Fruit fly (Drosophila melanogaster): ENCODE measurements around the gene Uggt.

Uggt gene

DNA sequence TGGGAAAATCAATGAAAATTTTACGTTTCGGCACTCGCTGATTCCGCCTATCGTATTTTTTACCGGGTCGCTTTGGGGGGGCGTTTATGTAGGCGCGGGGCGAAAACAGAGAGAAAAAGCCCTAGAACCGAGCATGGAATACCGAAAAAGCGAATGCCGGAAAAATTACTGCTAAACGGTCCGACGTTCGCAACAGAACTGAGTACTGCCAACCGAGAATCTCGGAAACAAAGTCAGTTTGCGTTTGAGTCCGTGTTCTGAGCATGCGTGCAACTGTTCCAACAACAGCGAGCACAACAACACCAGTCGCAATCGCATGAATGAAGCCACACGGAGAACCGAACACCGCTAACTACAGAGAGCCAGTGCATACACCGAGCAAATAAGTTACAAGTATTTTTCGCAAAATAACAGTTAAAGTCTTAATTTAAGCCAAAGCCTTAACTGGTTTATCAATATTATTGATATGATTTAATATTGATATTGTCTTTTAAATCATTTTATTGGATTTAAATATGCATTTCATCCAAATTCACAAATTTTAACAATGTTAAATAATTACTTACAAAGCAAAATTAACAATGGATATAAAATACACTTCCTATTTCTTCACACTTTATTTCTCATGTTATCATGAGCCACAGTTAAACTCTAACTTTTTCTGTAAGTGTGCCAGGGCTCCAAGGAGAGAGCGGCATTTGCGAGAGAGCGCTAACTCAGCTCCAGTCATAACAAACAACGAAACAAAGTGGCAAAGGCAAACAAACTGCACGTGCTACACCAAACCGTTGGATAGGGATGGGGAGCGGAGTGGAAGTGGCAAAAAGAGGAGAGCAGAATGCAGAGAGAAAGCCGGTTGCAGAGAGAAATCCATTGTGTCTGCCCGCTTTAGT is 18.0 kb downstream of the Uggt start, which contains the start of gene CG3961 (continued):
- TF ChIP-seq Hr39 (GFP tag; optimal IDR thresholded peaks at IDR 0.05), result peak; percentile 94
- peak; percentile 99 for TF ChIP-seq CG3032 (tag; optimal IDR thresholded peaks at IDR 0.05)
- peak; percentile 89 for TF ChIP-seq eg (GFP tag; IDR thresholded peaks at IDR 0.05)
- peak; percentile 98 for TF ChIP-seq pdm3 (GFP tag; optimal IDR thresholded peaks at IDR 0.05)
- peak; percentile 98 for TF ChIP-seq CG11762 (GFP tag; optimal IDR thresholded peaks at IDR 0.05; ENCODE audit: insufficient read depth)
- peak; percentile 98 for TF ChIP-seq CG10669 (GFP tag; optimal IDR thresholded peaks at IDR 0.05)
- TF ChIP-seq CG11902 (GFP tag; optimal IDR thresholded peaks at IDR 0.05), result peak; percentile 93
- TF ChIP-seq CG6276 (GFP tag; optimal IDR thresholded peaks at IDR 0.05), result peak; percentile 98
- peak; percentile 94 for TF ChIP-seq CG6854 (GFP tag; optimal IDR thresholded peaks at IDR 0.05)
- peak; percentile 98 for TF ChIP-seq Lpt (GFP tag; optimal IDR thresholded peaks at IDR 0.05)
- peak; percentile 99 for TF ChIP-seq CG8119 (GFP tag; IDR thresholded peaks at IDR 0.05)
- peak; percentile 99 for TF ChIP-seq spab (GFP tag; optimal IDR thresholded peaks at IDR 0.05)
- peak; percentile 98 for TF ChIP-seq achi (GFP tag; optimal IDR thresholded peaks at IDR 0.05)
- TF ChIP-seq CG4318 (GFP tag; optimal IDR thresholded peaks at IDR 0.05), result peak; percentile 98
- peak; percentile 99 for TF ChIP-seq Ets96B (tag; optimal IDR thresholded peaks at IDR 0.05)
- peak; percentile 100 for TF ChIP-seq CG32006 (GFP tag; optimal IDR thresholded peaks at IDR 0.05)
- peak; percentile 92; the same call in 1 of the 2 replicates for TF ChIP-seq CG11294 (GFP tag; IDR thresholded peaks at IDR 0.05)
- TF ChIP-seq lz (GFP tag; optimal IDR thresholded peaks at IDR 0.05), result peak; percentile 98
- TF ChIP-seq cyc (GFP tag; optimal IDR thresholded peaks at IDR 0.05), result peak; percentile 96
- no peak for TF ChIP-seq Hr38 (GFP tag; optimal IDR thresholded peaks at IDR 0.05)
- TF ChIP-seq fd59A (GFP tag; optimal IDR thresholded peaks at IDR 0.05), result peak; percentile 99

DNA sequence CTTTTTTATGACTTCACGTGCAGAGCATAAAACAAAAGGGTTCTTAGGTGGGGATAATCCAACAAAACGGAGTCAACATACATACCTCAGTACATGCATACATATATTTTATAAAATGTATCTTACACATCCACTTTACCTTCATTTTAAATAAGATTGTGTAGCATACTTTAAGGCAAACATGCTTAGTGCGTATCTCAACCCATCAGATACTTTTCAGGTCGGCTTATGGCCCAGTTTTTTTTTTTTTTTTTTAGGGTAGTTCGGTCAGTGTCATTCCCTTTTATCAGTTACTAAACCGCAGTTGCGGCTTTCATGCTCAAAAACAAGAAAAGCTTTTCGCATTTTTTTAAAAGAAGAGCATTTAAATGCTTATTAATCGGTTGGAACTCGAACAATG is 19.4 kb downstream of the Uggt start, which contains the start of gene NijB:
Gene NijB, plus strand, starts transcription at position 398 of the 400 bp plus-strand sequence.
- no peak for TF ChIP-seq Gug (GFP tag; IDR thresholded peaks at IDR 0.05)
- TF ChIP-seq OdsH (GFP tag; optimal IDR thresholded peaks at IDR 0.05), result peak; percentile 7
- TF ChIP-seq Eip75B (GFP tag; optimal IDR thresholded peaks at IDR 0.05), result peak; percentile 88
- no peak for TF ChIP-seq Ets96B (tag; optimal IDR thresholded peaks at IDR 0.05)
- TF ChIP-seq CG6808 (GFP tag; optimal IDR thresholded peaks at IDR 0.05), result no peak
- peak in 1 of 2 experiments; percentile 0 for TF ChIP-seq ss (GFP tag; optimal IDR thresholded peaks at IDR 0.05)
- TF ChIP-seq CG6792 (GFP tag; optimal IDR thresholded peaks at IDR 0.05), result no peak
- TF ChIP-seq svp (GFP tag), result peak; percentile 69
- peak; percentile 56 for TF ChIP-seq vri (GFP tag; optimal IDR thresholded peaks at IDR 0.05)
- TF ChIP-seq CG6276 (GFP tag; optimal IDR thresholded peaks at IDR 0.05), result no peak
- no peak for TF ChIP-seq Hr39 (GFP tag; optimal IDR thresholded peaks at IDR 0.05)
- no peak for TF ChIP-seq Eip93F (GFP tag; optimal IDR thresholded peaks at IDR 0.05)
- TF ChIP-seq fd59A (GFP tag; optimal IDR thresholded peaks at IDR 0.05), result no peak
- TF ChIP-seq CG8119 (GFP tag; IDR thresholded peaks at IDR 0.05), result no peak

DNA sequence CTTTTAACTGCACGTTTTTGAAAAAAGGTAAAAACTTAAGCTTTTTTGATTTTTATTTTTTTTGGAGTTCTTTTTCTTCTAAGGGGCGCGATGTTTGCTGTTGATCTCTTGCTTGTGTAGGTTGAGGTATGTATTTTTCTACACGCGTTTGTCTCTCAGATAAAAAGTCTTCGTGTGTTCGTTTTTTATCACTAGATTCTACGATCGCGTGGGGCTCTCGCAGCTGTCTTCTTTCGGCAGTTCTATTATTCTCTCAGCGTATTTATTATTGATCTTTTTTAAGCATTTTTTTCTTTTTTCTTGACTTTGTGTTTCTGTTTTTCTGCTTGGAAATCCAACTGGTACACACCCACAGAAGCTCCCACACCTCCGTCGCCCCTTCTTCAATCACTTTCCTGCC is 22.5 kb downstream of the Uggt start:
- TF ChIP-seq CG6276 (GFP tag; optimal IDR thresholded peaks at IDR 0.05), result peak; percentile 67
- peak; percentile 44; the same call in 1 of the 2 replicates for TF ChIP-seq CG15336 (GFP tag; IDR thresholded peaks at IDR 0.05)
- TF ChIP-seq CG3032 (tag; optimal IDR thresholded peaks at IDR 0.05), result no peak
- no peak for TF ChIP-seq CG4318 (GFP tag; optimal IDR thresholded peaks at IDR 0.05)
- no peak for TF ChIP-seq Eip78C (GFP tag)
- no peak for TF ChIP-seq Smox (GFP tag; optimal IDR thresholded peaks at IDR 0.05)
- peak; percentile 24; the same call in 1 of the 3 replicates for TF ChIP-seq CG8119 (GFP tag; IDR thresholded peaks at IDR 0.05)
- peak; percentile 25 for TF ChIP-seq spab (GFP tag; optimal IDR thresholded peaks at IDR 0.05)
- no peak for TF ChIP-seq esn (GFP tag; optimal IDR thresholded peaks at IDR 0.05)
- peak; percentile 59; the same call in 1 of the 3 replicates for TF ChIP-seq eg (GFP tag; IDR thresholded peaks at IDR 0.05)
- peak; percentile 79; the same call in 1 of the 3 replicates for TF ChIP-seq CG6163 (GFP tag; IDR thresholded peaks at IDR 0.05)
- TF ChIP-seq fkh (GFP tag; optimal IDR thresholded peaks at IDR 0.05), result peak; percentile 24
